Worm (Caenorhabditis elegans) whole organism, L4/young adult: ENCODE results near the gene delm-1.

ENCODE experiments used
- W03F9.2 ChIP-seq: fragments of 150-350 bp; optimal IDR thresholded peaks from 2 replicates; lab custom pipeline; 2014; ENCODE audit warnings: missing biosample characterization, missing genetic modification characterization
- dao-5 ChIP-seq: sonication (generic microtip); optimal IDR thresholded peaks from 2 replicates; lab custom pipeline; 2016; ENCODE audit warnings: missing genotype, missing genetic modification characterization, moderate library complexity, missing compliant biosample characterization
- him-1 ChIP-seq: sonication (generic microtip); optimal IDR thresholded peaks from 2 replicates; lab custom pipeline; 2016; ENCODE audit warnings: missing genotype, missing genetic modification reagents, missing genetic modification characterization, missing compliant biosample characterization

The delm-1 gene

ce11 chrIV:9098942-9099341 is 36.3 kb downstream of the delm-1 start, which contains the start of gene gldi-10:
Gene gldi-10 (plus strand): TSS chrIV:9099242.
- TF ChIP-seq dao-5 (no peak), him-1 (tag; lab: Kevin White, UChicago) (no peak), W03F9.2 (tag; lab: Kevin White, UChicago) (no peak)

DNA sequence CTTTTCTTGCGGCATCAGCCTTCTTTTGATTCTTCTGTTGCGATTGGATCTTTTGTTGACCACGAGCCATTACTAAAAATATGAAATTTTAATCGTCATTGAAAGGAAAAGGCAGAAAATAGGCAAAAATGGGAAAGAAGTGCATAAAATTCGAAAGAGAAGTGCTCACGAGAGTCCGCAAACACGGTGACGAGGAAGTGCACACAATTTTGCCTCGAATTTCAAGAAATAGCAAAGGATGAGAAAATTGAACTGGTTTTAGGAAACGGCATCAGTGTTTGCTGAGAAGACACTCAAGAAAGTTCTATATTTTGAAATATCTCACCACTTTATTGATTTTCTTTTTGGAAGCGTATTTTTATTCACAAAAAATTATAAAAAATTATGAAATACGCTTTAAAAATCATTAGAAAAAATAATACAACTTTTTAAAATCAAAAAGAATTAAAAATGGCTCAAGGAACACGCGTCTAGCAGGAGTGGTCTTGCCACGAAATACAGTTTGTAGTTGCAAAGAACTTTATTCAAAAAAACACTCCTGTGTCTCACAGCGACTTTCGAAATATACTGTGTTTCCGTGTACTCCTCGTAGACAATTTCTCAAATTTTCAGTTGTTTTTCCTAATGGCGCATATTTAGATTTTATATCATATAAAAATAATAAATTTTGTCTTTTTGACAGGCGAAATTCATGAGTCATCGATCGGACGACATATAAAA is 39.0 kb downstream of the delm-1 start, which contains the start of the genes znf-706 and cpna-3:
TSS of gene znf-706 (minus strand) at position 72 of the 720 bp plus-strand sequence.
TSS of gene cpna-3 (plus strand) at position 683 of the 720 bp plus-strand sequence.
- TF ChIP-seq dao-5 (no peak), W03F9.2 (tag; lab: Kevin White, UChicago) (peak; percentile 52), him-1 (tag; lab: Kevin White, UChicago) (no peak)

ce11 chrIV:9095553-9095952 is 39.7 kb downstream of the delm-1 start, which contains the start of gene icln-1:
Gene icln-1 (minus strand): TSS chrIV:9095653.
- TF ChIP-seq W03F9.2 (tag; lab: Kevin White, UChicago) (no peak), dao-5 (no peak), him-1 (tag; lab: Kevin White, UChicago) (no peak)

DNA sequence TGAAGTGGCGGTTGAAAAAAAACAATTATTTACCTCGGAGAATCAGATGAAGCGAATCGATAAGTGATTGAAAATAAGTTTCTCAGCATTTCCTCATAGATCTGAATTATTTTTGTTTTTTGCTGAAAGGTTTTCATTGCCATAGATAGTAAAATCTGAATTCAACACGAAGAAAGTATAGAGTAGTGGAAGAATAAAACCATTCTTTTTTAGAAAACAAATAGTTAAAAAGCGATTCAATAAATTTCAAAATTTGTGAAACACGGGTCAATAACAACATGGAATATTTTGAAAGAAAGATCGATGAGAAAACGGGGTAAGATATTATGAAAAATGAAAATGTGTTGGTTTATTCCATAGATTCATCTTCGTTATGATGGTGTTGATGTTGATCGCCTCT is 40.9 kb downstream of the delm-1 start, which contains the start of gene mrpl-42:
TSS of gene mrpl-42 (minus strand) at position 101 of the 400 bp plus-strand sequence.
- no peak for TF ChIP-seq him-1 (tag; lab: Kevin White, UChicago)
- TF ChIP-seq dao-5 = no peak
- TF ChIP-seq W03F9.2 (tag; lab: Kevin White, UChicago) = no peak

- TF ChIP-seq dao-5 (no peak), W03F9.2 (tag; lab: Kevin White, UChicago) (no peak), him-1 (tag; lab: Kevin White, UChicago) (no peak)
Observed at ce11 chrIV:9093932-9094331, 41.3 kb downstream of the delm-1 start, which contains the start of gene lpl-1. Gene lpl-1 (minus strand): TSS chrIV:9094032.

DNA sequence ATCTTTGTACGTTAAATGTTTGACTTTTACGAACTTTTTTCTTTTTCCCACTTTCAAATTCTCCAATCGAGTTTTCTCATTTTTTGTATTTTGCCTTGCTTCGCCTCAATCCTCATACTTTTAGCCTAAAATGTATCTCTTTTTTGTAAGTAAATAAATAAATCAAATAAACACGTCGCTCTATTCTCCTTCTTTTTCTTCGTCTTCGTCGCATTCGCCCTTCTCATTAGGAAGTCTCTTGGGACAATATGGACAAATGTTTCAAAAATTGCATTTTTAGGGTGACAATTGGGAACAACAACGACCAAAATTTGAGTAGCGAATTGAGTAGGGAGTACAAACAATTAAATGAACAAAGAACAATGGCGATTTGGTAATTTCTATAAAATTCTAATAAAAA is 43.3 kb downstream of the delm-1 start:
- TF ChIP-seq dao-5 (no peak), him-1 (tag; lab: Kevin White, UChicago) (peak; percentile 17), W03F9.2 (tag; lab: Kevin White, UChicago) (no peak)

ce11 chrIV:9090538-9091195 is 44.6 kb downstream of the delm-1 start:
- no peak for TF ChIP-seq W03F9.2 (tag; lab: Kevin White, UChicago)
- no peak for TF ChIP-seq him-1 (tag; lab: Kevin White, UChicago)
- TF ChIP-seq dao-5 = no peak

DNA sequence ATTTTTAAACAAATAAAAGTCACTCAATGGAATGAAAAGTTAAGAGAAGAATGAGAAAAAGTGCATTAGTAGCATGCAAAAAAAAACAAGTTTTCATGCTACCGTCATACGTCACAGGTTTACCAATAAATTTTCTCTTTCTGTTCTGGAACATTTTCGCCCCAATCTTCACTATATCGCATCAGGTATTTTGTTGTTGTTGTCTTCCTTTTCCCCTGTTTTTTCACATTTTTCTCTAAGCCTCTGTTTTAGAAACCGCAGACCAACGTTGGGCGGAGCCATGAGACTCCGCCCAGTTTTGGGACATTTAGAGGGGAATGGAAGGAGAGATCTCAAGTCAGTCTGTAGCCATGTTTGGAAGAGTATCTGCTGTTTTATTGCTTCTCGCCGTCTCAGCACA is 47.0 kb downstream of the delm-1 start, which contains the start of gene msa-1:
TSS of gene msa-1 (plus strand) at position 301 of the 400 bp plus-strand sequence.
- no peak for TF ChIP-seq dao-5
- no peak for TF ChIP-seq him-1 (tag; lab: Kevin White, UChicago)
- no peak for TF ChIP-seq W03F9.2 (tag; lab: Kevin White, UChicago)
